Worm (Caenorhabditis elegans): ENCODE data around the gene ift-43.

ift-43 gene

ce11 chrII:5701485-5701884 lies 40.9 kb upstream of the ift-43 start (continued):
- TF ChIP-seq nfya-1 (tag; optimal IDR thresholded peaks at IDR 0.05; ENCODE audit: borderline replicate concordance, insufficient read depth) (no peak), athp-1 (tag; optimal IDR thresholded peaks at IDR 0.05) (no peak), lsy-27 (tag; optimal IDR thresholded peaks at IDR 0.05; ENCODE audit: borderline replicate concordance, insufficient read depth) (peak; percentile 88), F55B11.4 (tag; optimal IDR thresholded peaks at IDR 0.05; ENCODE audit: borderline replicate concordance, insufficient read depth) (no peak), rpc-1 (optimal IDR thresholded peaks at IDR 0.05) (no peak), rpc-1 (tag; optimal IDR thresholded peaks at IDR 0.05) (peak; percentile 4), ztf-22 (GFP tag; optimal IDR thresholded peaks at IDR 0.05) (no peak), pbrm-1 (GFP tag; IDR thresholded peaks at IDR 0.05) (peak; percentile 96), snpc-1.3 (tag; optimal IDR thresholded peaks at IDR 0.05; ENCODE audit: insufficient read depth) (peak; percentile 78), aptf-3 (GFP tag; IDR thresholded peaks at IDR 0.05) (no peak), efl-1 (GFP tag; optimal IDR thresholded peaks at IDR 0.05) (no peak), F23B12.7 (tag; optimal IDR thresholded peaks at IDR 0.05; ENCODE audit: insufficient read depth) (peak; percentile 39), aptf-2 (GFP tag; conservative IDR thresholded peaks at IDR 0.05) (no peak), zim-3 (tag; optimal IDR thresholded peaks at IDR 0.05) (no peak), ekl-4 (GFP tag; IDR thresholded peaks at IDR 0.05) (peak; percentile 47; the same call in 1 of the 2 replicates), mes-4 (tag; optimal IDR thresholded peaks at IDR 0.05) (no peak), ccch-3 (GFP tag; optimal IDR thresholded peaks at IDR 0.05) (no peak), him-1 (tag; optimal IDR thresholded peaks at IDR 0.05) (peak; percentile 88), mcd-1 (GFP tag; IDR thresholded peaks at IDR 0.05) (peak; percentile 77), atf-7 (tag; optimal IDR thresholded peaks at IDR 0.05) (peak; percentile 6), cebp-2 (GFP tag; IDR thresholded peaks at IDR 0.05) (no peak), nhr-27 (tag; optimal IDR thresholded peaks at IDR 0.05) (no peak), F52B5.7 (tag; optimal IDR thresholded peaks at IDR 0.05) (no peak), pha-4 (tag; optimal IDR thresholded peaks at IDR 0.05) (no peak), tlf-1 (GFP tag; optimal IDR thresholded peaks at IDR 0.05) (no peak), mxl-1 (tag; optimal IDR thresholded peaks at IDR 0.05) (no peak), F49E8.2 (tag; optimal IDR thresholded peaks at IDR 0.05; ENCODE audit: insufficient read depth) (peak; percentile 64), lsl-1 (GFP tag; optimal IDR thresholded peaks at IDR 0.05) (peak; percentile 59), F10E7.11 (tag; optimal IDR thresholded peaks at IDR 0.05) (no peak), dox-1 (GFP tag; IDR thresholded peaks at IDR 0.05) (peak; percentile 68), snpc-4 (GFP tag; optimal IDR thresholded peaks at IDR 0.05) (peak; percentile 97), snpc-4 (tag; optimal IDR thresholded peaks at IDR 0.05) (peak; percentile 98 to 99 (median 98)), sdz-38 (tag; optimal IDR thresholded peaks at IDR 0.05) (no peak), nfyb-1 (GFP tag; IDR thresholded peaks at IDR 0.05) (peak; percentile 53), attf-6 (GFP tag; IDR thresholded peaks at IDR 0.05) (peak; percentile 89; the same call in 1 of the 2 replicates), ztf-25 (GFP tag; IDR thresholded peaks at IDR 0.05) (no peak), ceh-40 (GFP tag; IDR thresholded peaks at IDR 0.05) (no peak), let-607 (tag; optimal IDR thresholded peaks at IDR 0.05) (no peak), gei-17 (GFP tag; optimal IDR thresholded peaks at IDR 0.05) (no peak), Y95B8A.8 (GFP tag; IDR thresholded peaks at IDR 0.05) (no peak), sea-2 (GFP tag; IDR thresholded peaks at IDR 0.05) (no peak), snpc-1.1 (tag; optimal IDR thresholded peaks at IDR 0.05; ENCODE audit: insufficient read depth) (peak; percentile 98), hlh-12 (tag; optimal IDR thresholded peaks at IDR 0.05) (no peak), nhr-90 (tag; optimal IDR thresholded peaks at IDR 0.05) (no peak), egl-44 (GFP tag; IDR thresholded peaks at IDR 0.05) (no peak)

Data from whole organism, young adult.